Fruit fly (Drosophila melanogaster) whole organism, embryonic: ENCODE measurements around the gene simj.

Experiments
- Adf1 ChIP-seq: fragments of 200-800 bp; sonication (Bioruptor generic); IDR thresholded peaks from 2 replicates; pipeline ENCODE4 v1.3.6; 2022; ENCODE audit warnings: missing biosample characterization, missing genetic modification characterization
- CG12071 ChIP-seq: fragments of 200-800 bp; sonication (Bioruptor generic); optimal IDR thresholded peaks from 3 replicates; lab custom pipeline; 2018; ENCODE audit warnings: missing biosample characterization, mild to moderate bottlenecking, missing genetic modification characterization
- CG12104 ChIP-seq: fragments of 200-800 bp; sonication (Bioruptor generic); optimal IDR thresholded peaks from 3 replicates; lab custom pipeline; 2016; ENCODE audit warnings: missing biosample characterization, missing genetic modification characterization
- CG12391 ChIP-seq: fragments of 200-800 bp; sonication (Bioruptor generic); optimal IDR thresholded peaks from 3 replicates; lab custom pipeline; 2018; ENCODE audit warnings: missing biosample characterization, mild to moderate bottlenecking, missing genetic modification characterization, moderate library complexity
- CG12769 ChIP-seq: fragments of 200-800 bp; sonication (Bioruptor generic); optimal IDR thresholded peaks from 2 replicates; lab custom pipeline; 2019; ENCODE audit warnings: missing biosample characterization, mild to moderate bottlenecking, missing genetic modification characterization, moderate library complexity
- CG13775 ChIP-seq: fragments of 200-800 bp; sonication (Bioruptor generic); optimal IDR thresholded peaks from 3 replicates; lab custom pipeline; 2017; ENCODE audit warnings: missing biosample characterization, mild to moderate bottlenecking, missing genetic modification characterization
- CG13894 ChIP-seq: fragments of 200-800 bp; sonication (Bioruptor generic); optimal IDR thresholded peaks from 3 replicates; lab custom pipeline; 2018; ENCODE audit warnings: missing biosample characterization, mild to moderate bottlenecking, missing genetic modification characterization, moderate library complexity
- CG15011 ChIP-seq: fragments of 200-800 bp; sonication (Bioruptor generic); optimal IDR thresholded peaks from 3 replicates; lab custom pipeline; 2018; ENCODE audit warnings: missing biosample characterization, mild to moderate bottlenecking, missing genetic modification characterization
- CG15269 ChIP-seq: fragments of 200-800 bp; sonication (Bioruptor generic); optimal IDR thresholded peaks from 2 replicates; lab custom pipeline; 2018; ENCODE audit warnings: missing biosample characterization, mild to moderate bottlenecking, missing genetic modification characterization, moderate library complexity
- CG1792 ChIP-seq: fragments of 200-800 bp; sonication (Bioruptor generic); optimal IDR thresholded peaks from 2 replicates; lab custom pipeline; 2016; ENCODE audit warnings: missing biosample characterization, missing genetic modification characterization
- CG1832 ChIP-seq: fragments of 200-800 bp; sonication (Bioruptor generic); optimal IDR thresholded peaks from 2 replicates; lab custom pipeline; 2017; ENCODE audit warnings: missing biosample characterization, mild to moderate bottlenecking, missing genetic modification characterization, inconsistent platforms
- CG2678 ChIP-seq: fragments of 200-800 bp; sonication (Bioruptor generic); optimal IDR thresholded peaks from 3 replicates; lab custom pipeline; 2019; ENCODE audit warnings: missing biosample characterization, mild to moderate bottlenecking, missing genetic modification characterization, moderate library complexity
- CG31224 ChIP-seq: fragments of 200-800 bp; sonication (Bioruptor generic); IDR thresholded peaks from 2 replicates; pipeline ENCODE4 v1.3.6; 2022; ENCODE audit warnings: missing biosample characterization, missing genetic modification characterization
- CG32767 ChIP-seq: fragments of 200-800 bp; sonication (Bioruptor generic); IDR thresholded peaks from 2 replicates; pipeline ENCODE4 v1.3.6; 2022; ENCODE audit warnings: missing biosample characterization, missing genetic modification characterization
- CG34224 ChIP-seq: fragments of 200-800 bp; sonication (Bioruptor generic); IDR thresholded peaks from 3 replicates; pipeline ENCODE4 v1.3.6; 2022; ENCODE audit warnings: missing biosample characterization, missing genetic modification characterization; ENCODE audit not compliant: partially characterized antibody
- CG3847 ChIP-seq: fragments of 200-800 bp; sonication (Bioruptor generic); IDR thresholded peaks from 2 replicates; pipeline ENCODE4 v1.3.6; 2022; ENCODE audit warnings: missing biosample characterization, missing genetic modification characterization
- CG4617 ChIP-seq: fragments of 200-800 bp; sonication (Bioruptor generic); optimal IDR thresholded peaks from 3 replicates; lab custom pipeline; 2016; ENCODE audit warnings: missing biosample characterization, missing genetic modification characterization, borderline replicate concordance
- CG5245 ChIP-seq: fragments of 200-800 bp; sonication (Bioruptor generic); optimal IDR thresholded peaks from 3 replicates; lab custom pipeline; 2016; ENCODE audit warnings: missing biosample characterization, missing genetic modification characterization
- CG5953 ChIP-seq: fragments of 200-800 bp; sonication (Bioruptor generic); IDR thresholded peaks from 2 replicates; pipeline ENCODE4 v1.3.6; 2022; ENCODE audit warnings: missing biosample characterization, missing genetic modification characterization
- CG6654 ChIP-seq: fragments of 200-800 bp; sonication (Bioruptor generic); optimal IDR thresholded peaks from 2 replicates; lab custom pipeline; 2017; ENCODE audit warnings: missing biosample characterization, mild to moderate bottlenecking, missing genetic modification characterization
- CG9817 ChIP-seq: fragments of 200-800 bp; sonication (Bioruptor generic); optimal IDR thresholded peaks from 2 replicates; lab custom pipeline; 2018; ENCODE audit warnings: missing biosample characterization, mild to moderate bottlenecking, missing genetic modification characterization, moderate library complexity
- Chrac-16 ChIP-seq: fragments of 200-800 bp; sonication (Bioruptor generic); optimal IDR thresholded peaks from 3 replicates; lab custom pipeline; 2016; ENCODE audit warnings: missing biosample characterization, missing genetic modification characterization
- Dad ChIP-seq: fragments of 200-800 bp; sonication (Bioruptor generic); optimal IDR thresholded peaks from 3 replicates; lab custom pipeline; 2016; ENCODE audit warnings: missing biosample characterization, missing genetic modification characterization
- E2f1 ChIP-seq: fragments of 200-800 bp; sonication (Bioruptor generic); IDR thresholded peaks from 2 replicates; pipeline ENCODE4 v1.3.6; 2022; ENCODE audit warnings: missing biosample characterization, missing genetic modification characterization
- E2f2 ChIP-seq: fragments of 200-800 bp; sonication (Bioruptor generic); IDR thresholded peaks from 2 replicates; pipeline ENCODE4 v1.3.6; 2022; ENCODE audit warnings: missing biosample characterization, missing genetic modification characterization
- H2.0 ChIP-seq: fragments of 200-800 bp; sonication (Bioruptor generic); IDR thresholded peaks from 2 replicates; pipeline ENCODE4 v1.3.6; 2022; ENCODE audit warnings: missing biosample characterization, missing genetic modification characterization
- HLHmδ ChIP-seq: fragments of 200-800 bp; sonication (Bioruptor generic); optimal IDR thresholded peaks from 2 replicates; lab custom pipeline; 2018; ENCODE audit warnings: missing biosample characterization, mild to moderate bottlenecking, missing genetic modification characterization, moderate library complexity
- Hr78 ChIP-seq, 2 experiments: fragments of 200-800 bp in 1 of 2; fragments of >200 bp in 1 of 2; sonication (Bioruptor generic) in 1 of 2; optimal IDR thresholded peaks; 2 replicates each; lab custom pipeline; 2017 to 2019; ENCODE audit warnings: missing biosample characterization in 2 of 2, missing genetic modification characterization in 2 of 2, mild to moderate bottlenecking in 1 of 2, moderate library complexity in 1 of 2
- Mes4 ChIP-seq: fragments of 200-800 bp; sonication (Bioruptor generic); optimal IDR thresholded peaks from 2 replicates; lab custom pipeline; 2016; ENCODE audit warnings: missing biosample characterization, missing genetic modification characterization
- NK7.1 ChIP-seq: fragments of 200-800 bp; sonication (Bioruptor generic); optimal IDR thresholded peaks from 3 replicates; lab custom pipeline; 2016; ENCODE audit warnings: missing biosample characterization, missing genetic modification characterization
- Ravus ChIP-seq: fragments of 200-800 bp; sonication (Bioruptor generic); IDR thresholded peaks from 2 replicates; pipeline ENCODE4 v1.3.6; 2022; ENCODE audit warnings: missing biosample characterization, missing genetic modification characterization
- Rfx ChIP-seq: fragments of 200-800 bp; sonication (Bioruptor generic); IDR thresholded peaks from 2 replicates; pipeline ENCODE4 v1.3.6; 2022; ENCODE audit warnings: missing biosample characterization, missing genetic modification characterization
- amos ChIP-seq: fragments of 200-800 bp; sonication (Bioruptor generic); IDR thresholded peaks from 2 replicates; pipeline ENCODE4 v1.3.6; 2022; ENCODE audit warnings: missing biosample characterization, missing genetic modification characterization; ENCODE audit not compliant: partially characterized antibody
- cato ChIP-seq: fragments of 200-800 bp; sonication (Bioruptor generic); optimal IDR thresholded peaks from 2 replicates; lab custom pipeline; 2016; ENCODE audit warnings: missing biosample characterization, missing genetic modification characterization, borderline replicate concordance
- cg ChIP-seq: fragments of 200-800 bp; sonication (Bioruptor generic); optimal IDR thresholded peaks from 3 replicates; lab custom pipeline; 2019; ENCODE audit warnings: missing biosample characterization, mild to moderate bottlenecking, missing genetic modification characterization, moderate library complexity
- crol ChIP-seq: fragments of 200-800 bp; sonication (Bioruptor generic); IDR thresholded peaks from 2 replicates; pipeline ENCODE4 v1.3.6; 2022; ENCODE audit warnings: missing biosample characterization, missing genetic modification characterization
- fru ChIP-seq: fragments of >200 bp; optimal IDR thresholded peaks from 2 replicates; lab custom pipeline; 2017
- inv ChIP-seq: fragments of 200-800 bp; sonication (Bioruptor generic); IDR thresholded peaks from 2 replicates; pipeline ENCODE4 v1.3.6; 2022; ENCODE audit warnings: missing biosample characterization, missing genetic modification characterization; ENCODE audit not compliant: partially characterized antibody
- jing ChIP-seq: fragments of 200-800 bp; sonication (Bioruptor generic); optimal IDR thresholded peaks from 2 replicates; lab custom pipeline; 2018; ENCODE audit warnings: missing biosample characterization, mild to moderate bottlenecking, missing genetic modification characterization
- ken ChIP-seq: fragments of 200-800 bp; sonication (Bioruptor generic); IDR thresholded peaks from 3 replicates; pipeline ENCODE4 v1.3.6; 2022; ENCODE audit warnings: missing biosample characterization, missing genetic modification characterization
- mirr ChIP-seq: fragments of 200-800 bp; sonication (Bioruptor generic); optimal IDR thresholded peaks from 3 replicates; lab custom pipeline; 2018; ENCODE audit warnings: missing biosample characterization, mild to moderate bottlenecking, missing genetic modification characterization
- mld ChIP-seq: fragments of 200-800 bp; sonication (Bioruptor generic); IDR thresholded peaks from 3 replicates; pipeline ENCODE4 v1.3.6; 2022; ENCODE audit warnings: missing biosample characterization, missing genetic modification characterization; ENCODE audit not compliant: partially characterized antibody
- otp ChIP-seq: fragments of 200-800 bp; sonication (Bioruptor generic); IDR thresholded peaks from 3 replicates; pipeline ENCODE4, ENCODE4 v1.3.6; 2022; ENCODE audit warnings: missing biosample characterization, missing genetic modification characterization
- pfk ChIP-seq: fragments of 200-800 bp; sonication (Bioruptor generic); optimal IDR thresholded peaks from 2 replicates; lab custom pipeline; 2018; ENCODE audit warnings: missing biosample characterization, mild to moderate bottlenecking, missing genetic modification characterization, moderate library complexity
- ro ChIP-seq: fragments of 200-800 bp; sonication (Bioruptor generic); IDR thresholded peaks from 2 replicates; pipeline ENCODE4 v1.3.6; 2022; ENCODE audit warnings: missing biosample characterization, missing genetic modification characterization
- salm ChIP-seq: fragments of 200-800 bp; sonication (Bioruptor generic); optimal IDR thresholded peaks from 2 replicates; lab custom pipeline; 2018; ENCODE audit warnings: missing biosample characterization, mild to moderate bottlenecking, missing genetic modification characterization
- sd ChIP-seq: fragments of 200-800 bp; sonication (Bioruptor generic); optimal IDR thresholded peaks from 3 replicates; lab custom pipeline; 2018; ENCODE audit warnings: missing biosample characterization, mild to moderate bottlenecking, missing genetic modification characterization, moderate library complexity
- sr ChIP-seq: fragments of 200-800 bp; sonication (Bioruptor generic); IDR thresholded peaks from 3 replicates; pipeline ENCODE4 v1.3.6; 2022; ENCODE audit warnings: missing biosample characterization, missing genetic modification characterization
- sug ChIP-seq: fragments of 200-800 bp; optimal IDR thresholded peaks from 2 replicates; lab custom pipeline; 2019; ENCODE audit warnings: missing biosample characterization, mild to moderate bottlenecking, missing genetic modification characterization, moderate library complexity
- tio ChIP-seq: fragments of 200-800 bp; sonication (Bioruptor generic); optimal IDR thresholded peaks from 2 replicates; lab custom pipeline; 2017; ENCODE audit warnings: missing biosample characterization, missing genetic modification characterization, inconsistent platforms
- wor ChIP-seq: fragments of 200-800 bp; sonication (Bioruptor generic); IDR thresholded peaks from 2 replicates; pipeline ENCODE4 v1.3.6; 2022; ENCODE audit warnings: missing biosample characterization, missing genetic modification characterization

Gene simj

dm6 chr3L:10739109-10739665 lies 74.6 kb downstream of the simj start (continued):
- TF ChIP-seq otp (GFP tag; lab: Robert Waterston, UW): no peak
- TF ChIP-seq CG13775: no peak
- no peak for TF ChIP-seq CG15011 (GFP tag; lab: Kevin White, UChicago)
- TF ChIP-seq CG12104 (GFP tag; lab: Kevin White, UChicago): no peak
- no peak for TF ChIP-seq CG12071
- TF ChIP-seq ken (GFP tag; lab: Robert Waterston, UW): no peak
- no peak for TF ChIP-seq inv (GFP tag; lab: Robert Waterston, UW)
- no peak for TF ChIP-seq CG5953 (GFP tag; lab: Robert Waterston, UW)
- peak; percentile 64 for TF ChIP-seq CG15269 (tag; lab: Kevin White, UChicago)
- no peak for TF ChIP-seq CG6654 (GFP tag; lab: Kevin White, UChicago)
- no peak for TF ChIP-seq cato (GFP tag; lab: Kevin White, UChicago)
- TF ChIP-seq ro: no peak
- TF ChIP-seq sug: peak; percentile 4
- no peak for TF ChIP-seq E2f1 (GFP tag; lab: Robert Waterston, UW)
- peak; percentile 97 for TF ChIP-seq crol (GFP tag; lab: Robert Waterston, UW)
- TF ChIP-seq CG12769 (tag; lab: Kevin White, UChicago): no peak
- no peak for TF ChIP-seq CG12391
- no peak for TF ChIP-seq CG32767
- TF ChIP-seq H2.0 (GFP tag; lab: Robert Waterston, UW): no peak
- TF ChIP-seq mirr: peak; percentile 65
- no peak for TF ChIP-seq CG3847 (GFP tag; lab: Robert Waterston, UW)
- TF ChIP-seq sr: peak; percentile 75; the same call in 2 of the 3 replicates
- TF ChIP-seq salm (tag; lab: Kevin White, UChicago): no peak
- no peak for TF ChIP-seq amos (GFP tag; lab: Robert Waterston, UW)
- no peak for TF ChIP-seq CG5245 (GFP tag; lab: Kevin White, UChicago)
- TF ChIP-seq pfk (GFP tag; lab: Kevin White, UChicago): no peak
- TF ChIP-seq wor (GFP tag; lab: Robert Waterston, UW): no peak
- TF ChIP-seq mld (GFP tag; lab: Robert Waterston, UW): no peak
- peak; percentile 84 for TF ChIP-seq CG1832 (GFP tag; lab: Kevin White, UChicago)
- TF ChIP-seq HLHmδ: peak; percentile 39
- TF ChIP-seq CG1792 (GFP tag; lab: Kevin White, UChicago): no peak
- TF ChIP-seq Rfx: no peak; the same call in 1 of the 2 replicates
- TF ChIP-seq Dad: no peak
- TF ChIP-seq CG13894 (tag; lab: Kevin White, UChicago): peak; percentile 50
- peak in 1 of 2 experiments; percentile 81 for TF ChIP-seq Hr78 (GFP tag; optimal IDR thresholded peaks at IDR 0.05; lab: Kevin White, UChicago)
- no peak for TF ChIP-seq jing (GFP tag; lab: Kevin White, UChicago)
- no peak for TF ChIP-seq Mes4 (GFP tag; lab: Kevin White, UChicago)
- no peak for TF ChIP-seq E2f2 (GFP tag; lab: Robert Waterston, UW)
- TF ChIP-seq tio (GFP tag; lab: Kevin White, UChicago): no peak
- peak; percentile 65 for TF ChIP-seq cg
- peak; percentile 49; the same call in 1 of the 3 replicates for TF ChIP-seq CG34224
- TF ChIP-seq Adf1 (GFP tag; lab: Robert Waterston, UW): peak; percentile 97
- no peak for TF ChIP-seq NK7.1 (GFP tag; lab: Kevin White, UChicago)
- no peak for TF ChIP-seq CG2678 (tag; lab: Kevin White, UChicago)
- TF ChIP-seq sd: no peak
- no peak for TF ChIP-seq CG9817 (tag; lab: Kevin White, UChicago)
- TF ChIP-seq fru (lab: Kevin White, UChicago): no peak
- TF ChIP-seq Chrac-16 (GFP tag; lab: Kevin White, UChicago): no peak
- TF ChIP-seq CG4617 (GFP tag; lab: Kevin White, UChicago): no peak
- TF ChIP-seq CG31224 (GFP tag; lab: Robert Waterston, UW): no peak
- TF ChIP-seq Ravus (GFP tag; lab: Robert Waterston, UW): no peak
